Fruit fly (Drosophila melanogaster) whole organism, wandering third instar larva: ENCODE results near the gene CG33120.

Experiments
- Abd-B ChIP-seq: fragments of >200 bp; optimal IDR thresholded peaks from 2 replicates; lab custom pipeline; 2017; ENCODE audit warnings: missing biosample characterization, missing genetic modification characterization
- CrebA ChIP-seq: fragments of 200-800 bp; sonication (Bioruptor generic); optimal IDR thresholded peaks from 2 replicates; lab custom pipeline; 2016; ENCODE audit warnings: missing biosample characterization, mild to moderate bottlenecking, missing genetic modification characterization, borderline replicate concordance
- Dfd ChIP-seq: fragments of >200 bp; optimal IDR thresholded peaks from 2 replicates; lab custom pipeline; 2017; ENCODE audit warnings: missing biosample characterization, missing genetic modification characterization
- Hr78 ChIP-seq: fragments of >200 bp; optimal IDR thresholded peaks from 2 replicates; lab custom pipeline; 2017; ENCODE audit warnings: missing biosample characterization, missing genetic modification characterization
- Hr83 ChIP-seq: fragments of 200-300 bp; sonication (Bioruptor generic); optimal IDR thresholded peaks from 2 replicates; lab custom pipeline; 2016; ENCODE audit warnings: missing biosample characterization, mild to moderate bottlenecking, missing genetic modification characterization, moderate library complexity; ENCODE audit not compliant: poor library complexity, severe bottlenecking
- OdsH ChIP-seq: fragments of 200-800 bp; sonication (Bioruptor generic); optimal IDR thresholded peaks from 2 replicates; lab custom pipeline; 2016; ENCODE audit warnings: missing biosample characterization, mild to moderate bottlenecking, missing genetic modification characterization
- Sp1 ChIP-seq: fragments of 200-800 bp; sonication (Bioruptor generic); optimal IDR thresholded peaks from 3 replicates; lab custom pipeline; 2019; ENCODE audit warnings: missing biosample characterization, mild to moderate bottlenecking, missing genetic modification characterization, moderate library complexity
- Vsx2 ChIP-seq: fragments of 200-300, 225-300 bp; sonication (Bioruptor generic); optimal IDR thresholded peaks from 2 replicates; lab custom pipeline; 2018; ENCODE audit warnings: missing biosample characterization, missing genetic modification characterization; ENCODE audit not compliant: partially characterized antibody
- br ChIP-seq: fragments of 200-800 bp; sonication (Bioruptor generic); optimal IDR thresholded peaks from 2 replicates; lab custom pipeline; 2016; ENCODE audit warnings: missing biosample characterization, missing genetic modification characterization
- ey ChIP-seq: fragments of 200-800 bp; sonication (Bioruptor generic); optimal IDR thresholded peaks from 2 replicates; lab custom pipeline; 2016; ENCODE audit warnings: missing biosample characterization, missing genetic modification characterization
- foxo ChIP-seq, 2 experiments: fragments of 200-800 bp; sonication (Bioruptor generic); optimal IDR thresholded peaks; 2 replicates in 1 of 2; 3 replicates in 1 of 2; lab custom pipeline; 2016 to 2017; ENCODE audit warnings: missing biosample characterization in 2 of 2, missing genetic modification characterization in 2 of 2
- h ChIP-seq: fragments of 200-800 bp; sonication (Bioruptor generic); optimal IDR thresholded peaks from 3 replicates; lab custom pipeline; 2016; ENCODE audit warnings: missing biosample characterization, mild to moderate bottlenecking, missing genetic modification characterization
- psq ChIP-seq: fragments of 200-800 bp; sonication (Bioruptor generic); optimal IDR thresholded peaks from 3 replicates; lab custom pipeline; 2017; ENCODE audit warnings: missing biosample characterization, mild to moderate bottlenecking, missing genetic modification characterization, moderate library complexity
- rgr ChIP-seq: fragments of 200-800 bp; sonication (Bioruptor generic); optimal IDR thresholded peaks from 3 replicates; lab custom pipeline; 2016; ENCODE audit warnings: missing biosample characterization, mild to moderate bottlenecking, missing genetic modification characterization

DNA sequence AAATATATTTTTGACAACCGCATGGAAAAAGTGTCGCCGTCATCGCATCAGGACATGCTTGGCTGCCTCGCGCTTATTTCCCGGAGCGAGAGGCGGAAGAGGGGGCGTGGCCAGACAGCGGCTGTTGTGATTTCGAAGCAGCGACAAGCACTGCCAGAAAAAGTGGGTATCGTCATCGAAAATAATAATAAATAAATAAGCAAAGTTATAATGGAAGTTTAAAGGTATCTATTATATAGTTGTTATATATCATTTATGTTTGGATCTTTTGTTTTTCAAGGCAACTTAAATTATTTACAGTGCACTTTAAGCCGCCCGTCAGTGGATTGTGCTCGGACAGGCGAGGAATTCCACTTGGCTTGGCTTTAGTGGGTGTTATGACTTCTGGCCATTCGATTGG is 44.9 kb upstream of the CG33120 start:
- no peak for TF ChIP-seq Dfd (GFP tag; lab: Kevin White, UChicago)
- no peak for TF ChIP-seq Abd-B (GFP tag; lab: Kevin White, UChicago)
- no peak for TF ChIP-seq psq (GFP tag; lab: Kevin White, UChicago)
- TF ChIP-seq foxo (GFP tag; optimal IDR thresholded peaks at IDR 0.05; lab: Kevin White, UChicago) = peak in 1 of 2 experiments; percentile 44
- TF ChIP-seq OdsH (GFP tag; lab: Kevin White, UChicago) = peak; percentile 12
- peak; percentile 16 for TF ChIP-seq ey (GFP tag; lab: Kevin White, UChicago)
- TF ChIP-seq Sp1 (GFP tag; lab: Kevin White, UChicago) = peak; percentile 31
- peak; percentile 12 for TF ChIP-seq h (GFP tag; lab: Kevin White, UChicago)
- TF ChIP-seq Vsx2 (GFP tag; lab: Kevin White, UChicago) = no peak
- TF ChIP-seq Hr83 = no peak
- no peak for TF ChIP-seq Hr78 (GFP tag; lab: Kevin White, UChicago)
- TF ChIP-seq br = no peak
- peak; percentile 2 for TF ChIP-seq rgr (GFP tag; lab: Kevin White, UChicago)
- no peak for TF ChIP-seq CrebA (GFP tag; lab: Kevin White, UChicago)
